Fruit fly (Drosophila melanogaster): ENCODE data around the gene Sarm.

- TF ChIP-seq HLH4C (GFP tag; IDR thresholded peaks at IDR 0.05; ENCODE audit: partially characterized antibody) (peak; percentile 47; the same call in 1 of the 3 replicates), CG1647 (GFP tag; optimal IDR thresholded peaks at IDR 0.05) (peak; percentile 54), slp2 (GFP tag; optimal IDR thresholded peaks at IDR 0.05) (peak; percentile 70), corto (GFP tag; optimal IDR thresholded peaks at IDR 0.05) (peak; percentile 79), CG2199 (GFP tag; IDR thresholded peaks at IDR 0.05) (0 out of 3 replicates have a peak, but pooled peaks have one; percentile 8), Nf-YB (GFP tag; optimal IDR thresholded peaks at IDR 0.05) (peak; percentile 73), CG8924 (tag; optimal IDR thresholded peaks at IDR 0.05) (peak; percentile 92), amos (GFP tag; IDR thresholded peaks at IDR 0.05; ENCODE audit: partially characterized antibody) (peak; percentile 39; the same call in 1 of the 2 replicates), CG14710 (tag; optimal IDR thresholded peaks at IDR 0.05) (peak; percentile 95), inv (GFP tag; IDR thresholded peaks at IDR 0.05; ENCODE audit: partially characterized antibody) (no peak), CG7987 (GFP tag; optimal IDR thresholded peaks at IDR 0.05) (peak; percentile 84), CG8089 (GFP tag; optimal IDR thresholded peaks at IDR 0.05) (peak; percentile 45), CG10366 (GFP tag; IDR thresholded peaks at IDR 0.05) (peak; percentile 85)
These were observed 64.1 kb downstream of the Sarm start, which contains the start of the genes Cds and Uba2 for dm6 chr3L:8127712-8128210.

All from whole organism, embryonic.